Worm (Caenorhabditis elegans): ENCODE results near the gene C07A4.2.
"Not testable (repeated sequence)": the region's sequence is repeated elsewhere in the genome, so short reads cannot be mapped to it uniquely, and the experiment has no call there.

C07A4.2 gene

DNA sequence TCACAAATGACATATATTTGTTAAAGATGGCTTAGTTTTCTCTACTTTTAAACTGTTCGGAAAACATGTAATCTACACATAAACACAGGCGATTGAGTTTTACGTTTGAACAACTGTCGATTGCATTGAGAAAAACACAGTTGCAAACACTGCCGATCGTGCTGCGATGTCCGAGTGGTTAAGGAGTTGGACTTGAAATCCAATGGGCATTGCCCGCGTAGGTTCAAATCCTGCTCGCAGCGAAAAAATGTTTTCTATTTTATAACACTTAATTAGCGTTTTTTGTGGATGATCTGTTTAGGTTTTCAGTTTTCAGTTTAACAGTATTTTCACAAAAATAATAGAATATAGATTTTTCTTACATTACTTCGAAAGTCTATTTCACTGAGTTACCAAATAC, 47.7 kb upstream of the C07A4.2 start (continued):
- TF ChIP-seq let-607 (tag; optimal IDR thresholded peaks at IDR 0.05) (peak in 1 of 2 experiments; percentile 17), mcd-1 (GFP tag; IDR thresholded peaks at IDR 0.05) (no peak), lsl-1 (GFP tag; optimal IDR thresholded peaks at IDR 0.05) (no peak), C17E4.6 (GFP tag; IDR thresholded peaks at IDR 0.05) (no peak), lin-26 (GFP tag; IDR thresholded peaks at IDR 0.05) (peak; percentile 83), ztf-18 (tag; optimal IDR thresholded peaks at IDR 0.05) (peak; percentile 42), ztf-28 (GFP tag; IDR thresholded peaks at IDR 0.05) (no peak), him-1 (tag; optimal IDR thresholded peaks at IDR 0.05) (peak; percentile 46), D2030.7 (GFP tag; IDR thresholded peaks at IDR 0.05) (peak; percentile 63), sptf-2 (GFP tag; optimal IDR thresholded peaks at IDR 0.05) (no peak), dpff-1 (tag; optimal IDR thresholded peaks at IDR 0.05) (no peak), attf-5 (GFP tag; optimal IDR thresholded peaks at IDR 0.05) (no peak), F37B4.10 (GFP tag; IDR thresholded peaks at IDR 0.05) (no peak), madf-3 (GFP tag; IDR thresholded peaks at IDR 0.05) (no peak), repo-1 (tag; optimal IDR thresholded peaks at IDR 0.05) (no peak), ama-1 (optimal IDR thresholded peaks at IDR 0.05) (no peak), ama-1 (GFP tag; optimal IDR thresholded peaks at IDR 0.05) (peak; percentile 3 to 57), ets-4 (GFP tag; optimal IDR thresholded peaks at IDR 0.05) (no peak), ztf-25 (GFP tag; IDR thresholded peaks at IDR 0.05) (peak; percentile 75), cebp-1 (GFP tag; IDR thresholded peaks at IDR 0.05) (no peak), cebp-1 (tag; optimal IDR thresholded peaks at IDR 0.05) (no peak), athp-1 (tag; optimal IDR thresholded peaks at IDR 0.05) (peak; percentile 47), rcor-1 (GFP tag; IDR thresholded peaks at IDR 0.05) (0 out of 2 replicates have a peak, but pooled peaks have one; percentile 33), hmg-20 (GFP tag; IDR thresholded peaks at IDR 0.05) (no peak), snpc-3.4 (tag; optimal IDR thresholded peaks at IDR 0.05) (peak; percentile 23), lsy-27 (tag; optimal IDR thresholded peaks at IDR 0.05; ENCODE audit: borderline replicate concordance, insufficient read depth) (no peak), K12H6.12 (tag; optimal IDR thresholded peaks at IDR 0.05) (no peak), ceh-100 (GFP tag; IDR thresholded peaks at IDR 0.05) (0 out of 2 replicates have a peak, but pooled peaks have one; percentile 30), ceh-91 (GFP tag; IDR thresholded peaks at IDR 0.05) (no peak), F23B12.7 (tag; optimal IDR thresholded peaks at IDR 0.05; ENCODE audit: insufficient read depth) (no peak), ztf-22 (GFP tag; optimal IDR thresholded peaks at IDR 0.05) (no peak), F57A8.1 (GFP tag; optimal IDR thresholded peaks at IDR 0.05) (no peak), nfya-2 (GFP tag; IDR thresholded peaks at IDR 0.05) (no peak)

DNA sequence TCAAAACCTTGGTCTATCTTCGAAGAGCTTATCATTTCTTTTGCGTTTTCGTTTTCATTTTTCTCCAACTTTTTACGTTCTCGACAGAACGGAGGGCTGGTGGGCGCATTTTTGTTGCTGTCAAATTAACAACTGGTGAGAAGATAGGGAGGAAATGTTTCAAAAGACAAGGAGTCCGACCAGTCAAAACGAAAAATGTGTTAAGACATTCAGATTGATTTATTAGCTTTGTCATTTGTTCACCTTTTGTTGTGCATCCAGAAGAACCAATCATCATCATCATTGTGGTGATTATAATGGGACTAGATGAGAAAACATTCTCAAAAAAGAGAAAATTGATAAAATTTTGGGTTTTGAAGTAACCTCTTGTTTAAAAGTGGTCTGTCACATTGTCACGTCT, 41.8 kb upstream of the C07A4.2 start:
- no peak for TF ChIP-seq ceh-58 (GFP tag; IDR thresholded peaks at IDR 0.05)
- peak; percentile 18 for TF ChIP-seq nhr-80 (tag; optimal IDR thresholded peaks at IDR 0.05)

DNA sequence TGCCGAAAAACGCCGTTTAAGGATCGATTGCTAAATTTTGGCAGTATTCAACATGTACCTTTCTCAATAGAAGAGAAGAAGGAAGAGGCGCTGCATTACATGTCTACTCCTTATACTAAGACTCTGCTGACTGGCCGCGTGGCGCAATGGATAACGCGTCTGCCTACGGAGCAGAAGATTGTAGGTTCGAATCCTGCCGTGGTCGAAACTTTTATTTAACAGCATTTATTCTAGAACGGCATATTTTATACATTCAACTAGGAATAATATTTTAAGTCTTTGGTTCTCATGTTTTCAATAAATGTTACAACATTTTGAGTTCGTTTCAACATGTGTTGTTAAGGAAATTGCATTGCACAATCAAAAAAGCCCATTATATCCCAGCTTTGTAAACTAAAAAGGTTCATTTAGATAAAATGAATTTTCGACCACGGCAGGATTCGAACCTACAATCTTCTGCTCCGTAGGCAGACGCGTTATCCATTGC, 39.4 kb upstream of the C07A4.2 start:
- TF ChIP-seq lin-54 (GFP tag; optimal IDR thresholded peaks at IDR 0.05) = peak; percentile 45
- TF ChIP-seq ama-1 (optimal IDR thresholded peaks at IDR 0.05) = not testable (repeated sequence)
- peak; percentile 54 to 81 for TF ChIP-seq ama-1 (GFP tag; optimal IDR thresholded peaks at IDR 0.05)
- TF ChIP-seq athp-1 (tag; optimal IDR thresholded peaks at IDR 0.05) = peak; percentile 69
- TF ChIP-seq attf-3 (GFP tag; conservative IDR thresholded peaks at IDR 0.05) = 0 out of 2 replicates have a peak, but pooled peaks have one; percentile 24
- peak; percentile 80 for TF ChIP-seq let-526 (GFP tag; IDR thresholded peaks at IDR 0.05)
- TF ChIP-seq ztf-26 (tag; optimal IDR thresholded peaks at IDR 0.05) = peak; percentile 36
- TF ChIP-seq pbrm-1 (GFP tag; IDR thresholded peaks at IDR 0.05) = peak; percentile 84
- TF ChIP-seq dox-1 (GFP tag; IDR thresholded peaks at IDR 0.05) = peak; percentile 86; the same call in 1 of the 2 replicates
- peak; percentile 48 for TF ChIP-seq nhr-80 (tag; optimal IDR thresholded peaks at IDR 0.05)
- TF ChIP-seq rcor-1 (GFP tag; IDR thresholded peaks at IDR 0.05) = peak; percentile 83
- 0 out of 2 replicates have a peak, but pooled peaks have one; percentile 65 for TF ChIP-seq aptf-3 (GFP tag; IDR thresholded peaks at IDR 0.05)
- TF ChIP-seq hmg-1.2 (GFP tag; IDR thresholded peaks at IDR 0.05) = peak; percentile 68
- TF ChIP-seq Y56A3A.18 (GFP tag; IDR thresholded peaks at IDR 0.05) = peak; percentile 75; the same call in 1 of the 2 replicates
- TF ChIP-seq attf-5 (GFP tag; optimal IDR thresholded peaks at IDR 0.05) = peak; percentile 56
- peak; percentile 54 for TF ChIP-seq ZK185.1 (tag; optimal IDR thresholded peaks at IDR 0.05; ENCODE audit: poor library complexity, severe bottlenecking)
- peak; percentile 78 for TF ChIP-seq him-1 (tag; optimal IDR thresholded peaks at IDR 0.05)
- peak; percentile 39 for TF ChIP-seq ceh-27 (GFP tag; optimal IDR thresholded peaks at IDR 0.05)
- peak; percentile 48 for TF ChIP-seq snpc-3.4 (tag; optimal IDR thresholded peaks at IDR 0.05)
